Fruit fly (Drosophila melanogaster): Measurements from ENCODE around the gene Sam-S.

Gene Sam-S

dm6 chr2L:66369-67278 is 40.1 kb upstream of the Sam-S start, which contains the start of gene dbr (continued):
- TF ChIP-seq Hr83 (GFP tag; optimal IDR thresholded peaks at IDR 0.05; ENCODE audit: poor library complexity, severe bottlenecking): peak; percentile 47
- TF ChIP-seq foxo (GFP tag; optimal IDR thresholded peaks at IDR 0.05): peak in 1 of 2 experiments; percentile 20
- TF ChIP-seq CG32264 (GFP tag; optimal IDR thresholded peaks at IDR 0.05): no peak
- peak; percentile 55 for TF ChIP-seq Sp1 (GFP tag; optimal IDR thresholded peaks at IDR 0.05)
- peak; percentile 62 for TF ChIP-seq CrebA (GFP tag; optimal IDR thresholded peaks at IDR 0.05; ENCODE audit: borderline replicate concordance)
- no peak for TF ChIP-seq Mio (GFP tag; optimal IDR thresholded peaks at IDR 0.05)
- TF ChIP-seq lola (GFP tag; optimal IDR thresholded peaks at IDR 0.05): no peak

dm6 chr2L:67279-67657 is 39.4 kb upstream of the Sam-S start:
- no peak for TF ChIP-seq usp (GFP tag; optimal IDR thresholded peaks at IDR 0.05)
- TF ChIP-seq sage (GFP tag; optimal IDR thresholded peaks at IDR 0.05): peak; percentile 6
- TF ChIP-seq dl (GFP tag; optimal IDR thresholded peaks at IDR 0.05; ENCODE audit: insufficient read depth in 1 of 2, partially characterized antibody in 2 of 2): peak in 1 of 2 experiments; percentile 37
- TF ChIP-seq Hr78 (GFP tag; optimal IDR thresholded peaks at IDR 0.05): no peak
- TF ChIP-seq Dif (GFP tag; optimal IDR thresholded peaks at IDR 0.05; ENCODE audit: partially characterized antibody): peak; percentile 16

DNA sequence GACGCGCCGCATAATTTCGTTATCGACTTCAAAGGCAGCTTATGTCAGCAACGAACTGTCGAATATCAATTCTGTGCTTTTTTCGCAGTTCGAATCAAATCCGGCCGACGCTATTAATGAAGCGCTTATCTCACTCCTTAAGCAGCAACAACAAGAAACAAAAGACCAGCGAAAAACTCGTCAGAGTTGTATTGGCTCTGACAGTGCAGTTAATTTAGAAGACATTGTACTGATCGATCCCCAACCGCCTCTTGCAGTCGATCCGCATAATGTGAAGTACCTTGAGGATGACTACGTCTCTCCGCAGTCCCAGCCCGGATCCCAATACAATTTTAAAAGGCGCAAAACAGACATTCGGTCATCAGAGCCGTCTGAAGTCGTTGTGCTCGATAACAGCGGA is 37.1 kb upstream of the Sam-S start:
- TF ChIP-seq Rel (GFP tag; optimal IDR thresholded peaks at IDR 0.05): no peak
- TF ChIP-seq Rel (tag; optimal IDR thresholded peaks at IDR 0.05): peak; percentile 92
- TF ChIP-seq sv (GFP tag; optimal IDR thresholded peaks at IDR 0.05): no peak

dm6 chr2L:71457-71856 is 35.2 kb upstream of the Sam-S start, which contains the start of gene galectin:
Gene galectin (plus strand): TSS chr2L:71757.
- TF ChIP-seq Mio (GFP tag; optimal IDR thresholded peaks at IDR 0.05) (no peak), CG9705 (GFP tag; optimal IDR thresholded peaks at IDR 0.05) (no peak), h (GFP tag; optimal IDR thresholded peaks at IDR 0.05) (peak; percentile 26), dl (GFP tag; optimal IDR thresholded peaks at IDR 0.05; ENCODE audit: insufficient read depth in 1 of 2, partially characterized antibody in 2 of 2) (no peak), rgr (GFP tag; optimal IDR thresholded peaks at IDR 0.05) (no peak), Rel (GFP tag; optimal IDR thresholded peaks at IDR 0.05) (no peak), Rel (tag; optimal IDR thresholded peaks at IDR 0.05) (peak; percentile 41), GATAd (GFP tag; optimal IDR thresholded peaks at IDR 0.05) (no peak), foxo (GFP tag; optimal IDR thresholded peaks at IDR 0.05) (no peak), sage (GFP tag; optimal IDR thresholded peaks at IDR 0.05) (peak; percentile 24), N (GFP tag; optimal IDR thresholded peaks at IDR 0.05) (no peak), tai (GFP tag; optimal IDR thresholded peaks at IDR 0.05) (peak; percentile 19), CG32264 (GFP tag; optimal IDR thresholded peaks at IDR 0.05) (no peak), Abd-B (GFP tag; optimal IDR thresholded peaks at IDR 0.05) (no peak), ey (GFP tag; optimal IDR thresholded peaks at IDR 0.05) (no peak), fru (GFP tag; optimal IDR thresholded peaks at IDR 0.05) (no peak), Jra (GFP tag; optimal IDR thresholded peaks at IDR 0.05) (no peak)

dm6 chr2L:71869-72751 is 34.6 kb upstream of the Sam-S start:
- TF ChIP-seq jim (GFP tag; optimal IDR thresholded peaks at IDR 0.05) (no peak), Dif (GFP tag; optimal IDR thresholded peaks at IDR 0.05; ENCODE audit: partially characterized antibody) (peak; percentile 64), Vsx2 (GFP tag; optimal IDR thresholded peaks at IDR 0.05; ENCODE audit: partially characterized antibody) (peak; percentile 23), Hr78 (GFP tag; optimal IDR thresholded peaks at IDR 0.05) (no peak), CG9705 (GFP tag; optimal IDR thresholded peaks at IDR 0.05) (no peak), br (GFP tag; optimal IDR thresholded peaks at IDR 0.05) (no peak), OdsH (GFP tag; optimal IDR thresholded peaks at IDR 0.05) (peak; percentile 30), Dfd (GFP tag; optimal IDR thresholded peaks at IDR 0.05) (no peak), fru (GFP tag; optimal IDR thresholded peaks at IDR 0.05) (no peak), N (GFP tag; optimal IDR thresholded peaks at IDR 0.05) (no peak), h (GFP tag; optimal IDR thresholded peaks at IDR 0.05) (no peak), Rel (GFP tag; optimal IDR thresholded peaks at IDR 0.05) (no peak), Rel (tag; optimal IDR thresholded peaks at IDR 0.05) (peak; percentile 18), dsf (GFP tag; optimal IDR thresholded peaks at IDR 0.05; ENCODE audit: borderline replicate concordance) (no peak), rgr (GFP tag; optimal IDR thresholded peaks at IDR 0.05) (peak; percentile 19), Hnf4 (GFP tag; optimal IDR thresholded peaks at IDR 0.05) (no peak), CrebA (GFP tag; optimal IDR thresholded peaks at IDR 0.05; ENCODE audit: borderline replicate concordance) (no peak), CG32264 (GFP tag; optimal IDR thresholded peaks at IDR 0.05) (no peak), foxo (GFP tag; optimal IDR thresholded peaks at IDR 0.05) (peak in 1 of 2 experiments; percentile 4), brk (GFP tag; optimal IDR thresholded peaks at IDR 0.05) (peak; percentile 7), ey (GFP tag; optimal IDR thresholded peaks at IDR 0.05) (no peak), GATAd (GFP tag; optimal IDR thresholded peaks at IDR 0.05) (no peak), psq (GFP tag; optimal IDR thresholded peaks at IDR 0.05) (no peak), Sp1 (GFP tag; optimal IDR thresholded peaks at IDR 0.05) (peak; percentile 31), HLH106 (tag; optimal IDR thresholded peaks at IDR 0.05) (no peak), tai (GFP tag; optimal IDR thresholded peaks at IDR 0.05) (no peak)

Measured in whole organism, wandering third instar larva.